Fruit fly (Drosophila melanogaster) whole organism, embryonic: ENCODE data around the gene aln.
A peak's percentile ranks its signal among the peaks of the same experiment; 100 is the strongest.

Experiments
- BEAF-32 ChIP-seq: fragments of 200-800 bp; sonication (Bioruptor generic); optimal IDR thresholded peaks from 3 replicates; lab custom pipeline; 2017; ENCODE audit warnings: missing biosample characterization, missing genetic modification characterization, mild to moderate bottlenecking, moderate library complexity, missing genetic modification reagents
- BtbVII ChIP-seq: fragments of 200-800 bp; sonication (Bioruptor generic); optimal IDR thresholded peaks from 3 replicates; lab custom pipeline; 2017; ENCODE audit warnings: missing biosample characterization, mild to moderate bottlenecking, missing genetic modification characterization
- C15 ChIP-seq: fragments of 200-800 bp; sonication (Bioruptor generic); IDR thresholded peaks from 3 replicates; pipeline ENCODE4 v1.3.6; 2022; ENCODE audit warnings: missing biosample characterization, missing genetic modification characterization
- CG11247 ChIP-seq: fragments of 200-800 bp; sonication (Bioruptor generic); IDR thresholded peaks from 2 replicates; pipeline ENCODE4 v1.3.6; 2022; ENCODE audit warnings: missing biosample characterization, missing genetic modification characterization
- CG11560 ChIP-seq: fragments of 200-800 bp; sonication (Bioruptor generic); IDR thresholded peaks from 3 replicates; pipeline ENCODE4 v1.3.6; 2022; ENCODE audit warnings: missing biosample characterization, missing genetic modification characterization
- CG11696 ChIP-seq: fragments of 200-800 bp; sonication (Bioruptor generic); IDR thresholded peaks from 2 replicates; pipeline ENCODE4 v1.3.6; 2022; ENCODE audit warnings: missing biosample characterization, missing genetic modification characterization
- CG12155 ChIP-seq: fragments of 200-800 bp; sonication (Bioruptor generic); optimal IDR thresholded peaks from 3 replicates; lab custom pipeline; 2016; ENCODE audit warnings: missing biosample characterization, missing genetic modification characterization
- CG12769 ChIP-seq: fragments of 200-800 bp; sonication (Bioruptor generic); optimal IDR thresholded peaks from 2 replicates; lab custom pipeline; 2019; ENCODE audit warnings: missing biosample characterization, mild to moderate bottlenecking, missing genetic modification characterization, moderate library complexity
- CG1603 ChIP-seq: fragments of 200-800 bp; sonication (Bioruptor generic); optimal IDR thresholded peaks from 2 replicates; lab custom pipeline; 2019; ENCODE audit warnings: missing biosample characterization, mild to moderate bottlenecking, missing genetic modification characterization, moderate library complexity
- CG1647 ChIP-seq: fragments of 200-800 bp; sonication (Bioruptor generic); optimal IDR thresholded peaks from 3 replicates; lab custom pipeline; 2016; ENCODE audit warnings: missing biosample characterization, missing genetic modification characterization
- CG16863 ChIP-seq: fragments of 200-800 bp; sonication (Bioruptor generic); optimal IDR thresholded peaks from 3 replicates; lab custom pipeline; 2016; ENCODE audit warnings: missing biosample characterization, missing genetic modification characterization
- CG17328 ChIP-seq: fragments of 200-800 bp; sonication (Bioruptor generic); IDR thresholded peaks from 2 replicates; pipeline ENCODE4 v1.3.6; 2022; ENCODE audit warnings: missing biosample characterization, missing genetic modification characterization
- CG18262 ChIP-seq: fragments of 200-800 bp; optimal IDR thresholded peaks from 3 replicates; lab custom pipeline; 2019; ENCODE audit warnings: missing biosample characterization, mild to moderate bottlenecking, missing genetic modification characterization, moderate library complexity
- CG18764 ChIP-seq: fragments of 200-800 bp; sonication (Bioruptor generic); optimal IDR thresholded peaks from 3 replicates; lab custom pipeline; 2016; ENCODE audit warnings: missing biosample characterization, missing genetic modification characterization
- CG30431 ChIP-seq: fragments of 200-800 bp; sonication (Bioruptor generic); optimal IDR thresholded peaks from 2 replicates; lab custom pipeline; 2017; ENCODE audit warnings: missing biosample characterization, missing genetic modification characterization
- CG3995 ChIP-seq: fragments of 200-800 bp; sonication (Bioruptor generic); optimal IDR thresholded peaks from 3 replicates; lab custom pipeline; 2016; ENCODE audit warnings: missing biosample characterization, missing genetic modification characterization
- CG5245 ChIP-seq: fragments of 200-800 bp; sonication (Bioruptor generic); optimal IDR thresholded peaks from 3 replicates; lab custom pipeline; 2016; ENCODE audit warnings: missing biosample characterization, missing genetic modification characterization
- CG8924 ChIP-seq: fragments of 200-800 bp; optimal IDR thresholded peaks from 3 replicates; lab custom pipeline; 2019; ENCODE audit warnings: missing biosample characterization, mild to moderate bottlenecking, missing genetic modification characterization, moderate library complexity
- CG8944 ChIP-seq: fragments of 200-800 bp; sonication (Bioruptor generic); optimal IDR thresholded peaks from 3 replicates; lab custom pipeline; 2016; ENCODE audit warnings: missing biosample characterization, missing genetic modification characterization
- D19A ChIP-seq: fragments of 200-800 bp; optimal IDR thresholded peaks from 3 replicates; lab custom pipeline; 2019; ENCODE audit warnings: missing biosample characterization, mild to moderate bottlenecking, missing genetic modification characterization, moderate library complexity
- Deaf1 ChIP-seq: fragments of 200-800 bp; optimal IDR thresholded peaks from 3 replicates; lab custom pipeline; 2019; ENCODE audit warnings: missing biosample characterization, mild to moderate bottlenecking, missing genetic modification characterization, moderate library complexity
- GATAe ChIP-seq: fragments of 200-800 bp; sonication (Bioruptor generic); conservative IDR thresholded peaks from 2 replicates; pipeline ENCODE4 v1.3.6; 2022; ENCODE audit warnings: missing biosample characterization, missing genetic modification characterization
- HLH3B ChIP-seq: fragments of 200-800 bp; sonication (Bioruptor generic); IDR thresholded peaks from 2 replicates; pipeline ENCODE4 v1.3.6; 2022; ENCODE audit warnings: missing biosample characterization, missing genetic modification characterization
- HmgZ ChIP-seq: fragments of 200-800 bp; sonication (Bioruptor generic); optimal IDR thresholded peaks from 2 replicates; lab custom pipeline; 2018; ENCODE audit warnings: missing biosample characterization, mild to moderate bottlenecking, missing genetic modification characterization
- MTF-1 ChIP-seq: fragments of 200-800 bp; sonication (Bioruptor generic); optimal IDR thresholded peaks from 2 replicates; lab custom pipeline; 2018; ENCODE audit warnings: missing biosample characterization, mild to moderate bottlenecking, missing genetic modification characterization, borderline replicate concordance
- Mes4 ChIP-seq: fragments of 200-800 bp; sonication (Bioruptor generic); optimal IDR thresholded peaks from 2 replicates; lab custom pipeline; 2016; ENCODE audit warnings: missing biosample characterization, missing genetic modification characterization
- Opbp ChIP-seq: fragments of 200-800 bp; sonication (Bioruptor generic); IDR thresholded peaks from 3 replicates; pipeline ENCODE4 v1.3.6; 2022; ENCODE audit warnings: missing biosample characterization, missing genetic modification characterization; ENCODE audit not compliant: partially characterized antibody
- Pdp1 ChIP-seq, 2 experiments: fragments of 200-800 bp; sonication (Bioruptor generic); optimal IDR thresholded peaks; 3 replicates each; lab custom pipeline; 2016; ENCODE audit warnings: missing biosample characterization in 2 of 2, missing genetic modification characterization in 2 of 2, mild to moderate bottlenecking in 1 of 2, moderate library complexity in 1 of 2
- Rfx ChIP-seq: fragments of 200-800 bp; sonication (Bioruptor generic); IDR thresholded peaks from 2 replicates; pipeline ENCODE4 v1.3.6; 2022; ENCODE audit warnings: missing biosample characterization, missing genetic modification characterization
- YL-1 ChIP-seq: fragments of 200-800 bp; sonication (Bioruptor generic); optimal IDR thresholded peaks from 3 replicates; lab custom pipeline; 2017; ENCODE audit warnings: missing biosample characterization, mild to moderate bottlenecking, missing genetic modification characterization
- abd-A ChIP-seq: fragments of 200-800 bp; sonication (Bioruptor generic); optimal IDR thresholded peaks from 3 replicates; lab custom pipeline; 2019; ENCODE audit warnings: missing biosample characterization, mild to moderate bottlenecking, missing genetic modification characterization, moderate library complexity
- ase ChIP-seq: fragments of 200-800 bp; sonication (Bioruptor generic); IDR thresholded peaks from 3 replicates; pipeline ENCODE4 v1.3.6; 2022; ENCODE audit warnings: missing biosample characterization, missing genetic modification characterization
- br ChIP-seq: fragments of >200 bp; optimal IDR thresholded peaks from 2 replicates; lab custom pipeline; 2017
- btn ChIP-seq: fragments of 200-800 bp; sonication (Bioruptor generic); optimal IDR thresholded peaks from 2 replicates; lab custom pipeline; 2016; ENCODE audit warnings: missing biosample characterization, missing genetic modification characterization
- croc ChIP-seq: fragments of 200-800 bp; sonication (Bioruptor generic); conservative IDR thresholded peaks from 3 replicates; pipeline ENCODE4 v1.3.6; 2022; ENCODE audit warnings: missing biosample characterization, missing genetic modification characterization
- fd3F ChIP-seq: fragments of 200-800 bp; sonication (Bioruptor generic); optimal IDR thresholded peaks from 2 replicates; lab custom pipeline; 2018; ENCODE audit warnings: missing biosample characterization, mild to moderate bottlenecking, missing genetic modification characterization, moderate library complexity
- fd96Cb ChIP-seq: fragments of 200-800 bp; sonication (Bioruptor generic); optimal IDR thresholded peaks from 2 replicates; lab custom pipeline; 2018; ENCODE audit warnings: missing biosample characterization, mild to moderate bottlenecking, missing genetic modification characterization, moderate library complexity
- gce ChIP-seq: fragments of 200-800 bp; sonication (Bioruptor generic); IDR thresholded peaks from 3 replicates; pipeline ENCODE4 v1.3.6; 2022; ENCODE audit warnings: missing biosample characterization, missing genetic modification characterization
- nom ChIP-seq: fragments of 200-800 bp; sonication (Bioruptor generic); optimal IDR thresholded peaks from 2 replicates; lab custom pipeline; 2017; ENCODE audit warnings: missing biosample characterization, missing genetic modification characterization, mild to moderate bottlenecking, moderate library complexity, missing genetic modification reagents
- otp ChIP-seq: fragments of 200-800 bp; sonication (Bioruptor generic); IDR thresholded peaks from 3 replicates; pipeline ENCODE4, ENCODE4 v1.3.6; 2022; ENCODE audit warnings: missing biosample characterization, missing genetic modification characterization
- pan ChIP-seq, 4 experiments: fragments of >200 bp in 3 of 4; fragments of 200-800 bp in 1 of 4; sonication (Bioruptor generic) in 1 of 4; optimal IDR thresholded peaks in 3 of 4; IDR thresholded peaks in 1 of 4; 2 replicates each; pipeline versions ENCODE4 v1.3.6 to Lab custom; 2017 to 2022; ENCODE audit warnings: missing biosample characterization in 2 of 4, missing genetic modification characterization in 2 of 4, mixed read lengths in 1 of 4
- ro ChIP-seq: fragments of 200-800 bp; sonication (Bioruptor generic); IDR thresholded peaks from 2 replicates; pipeline ENCODE4 v1.3.6; 2022; ENCODE audit warnings: missing biosample characterization, missing genetic modification characterization
- seq ChIP-seq: fragments of 200-800 bp; sonication (Bioruptor generic); IDR thresholded peaks from 2 replicates; pipeline ENCODE4 v1.3.6; 2022; ENCODE audit warnings: missing biosample characterization, missing genetic modification characterization
- slp2 ChIP-seq: fragments of 200-800 bp; sonication (Bioruptor generic); optimal IDR thresholded peaks from 2 replicates; lab custom pipeline; 2016; ENCODE audit warnings: missing biosample characterization, missing genetic modification characterization
- sug ChIP-seq: fragments of 200-800 bp; optimal IDR thresholded peaks from 2 replicates; lab custom pipeline; 2019; ENCODE audit warnings: missing biosample characterization, mild to moderate bottlenecking, missing genetic modification characterization, moderate library complexity
- tap ChIP-seq: fragments of 200-800 bp; optimal IDR thresholded peaks from 3 replicates; lab custom pipeline; 2019; ENCODE audit warnings: missing biosample characterization, mild to moderate bottlenecking, missing genetic modification characterization, moderate library complexity
- trh ChIP-seq: fragments of 200-800 bp; sonication (Bioruptor generic); optimal IDR thresholded peaks from 2 replicates; lab custom pipeline; 2016; ENCODE audit warnings: missing biosample characterization, missing genetic modification characterization
- wek ChIP-seq: fragments of 200-800 bp; sonication (Bioruptor generic); optimal IDR thresholded peaks from 3 replicates; lab custom pipeline; 2018; ENCODE audit warnings: missing biosample characterization, mild to moderate bottlenecking, missing genetic modification characterization, moderate library complexity

aln gene

dm6 chr3L:1029610-1030284 lies 36.0 kb downstream of the aln start (continued):
- TF ChIP-seq slp2 (GFP tag; lab: Kevin White, UChicago) = no peak
- no peak for TF ChIP-seq wek (GFP tag; lab: Kevin White, UChicago)
- no peak for TF ChIP-seq ro
- TF ChIP-seq YL-1 (GFP tag; lab: Kevin White, UChicago) = no peak
- TF ChIP-seq CG11560 = no peak
- TF ChIP-seq fd3F (GFP tag; lab: Kevin White, UChicago) = no peak
- no peak for TF ChIP-seq br (lab: Kevin White, UChicago)
- peak; percentile 79 for TF ChIP-seq CG5245 (GFP tag; lab: Kevin White, UChicago)
- 0 out of 2 replicates have a peak, but pooled peaks have one; percentile 12 for TF ChIP-seq seq (GFP tag; lab: Robert Waterston, UW)
- TF ChIP-seq CG18262 (tag; lab: Kevin White, UChicago) = peak; percentile 70
- peak; percentile 42 for TF ChIP-seq CG18764
- TF ChIP-seq Mes4 (GFP tag; lab: Kevin White, UChicago) = peak; percentile 53
- TF ChIP-seq BtbVII (GFP tag; lab: Kevin White, UChicago) = no peak
- peak in 1 of 2 experiments; percentile 52 for TF ChIP-seq Pdp1 (GFP tag; optimal IDR thresholded peaks at IDR 0.05; lab: Kevin White, UChicago)
- TF ChIP-seq trh = no peak
- TF ChIP-seq CG11696 (GFP tag; lab: Robert Waterston, UW) = peak; percentile 32; the same call in 1 of the 2 replicates
- no peak for TF ChIP-seq GATAe (GFP tag; lab: Robert Waterston, UW)
- TF ChIP-seq ase (GFP tag; lab: Robert Waterston, UW) = peak; percentile 42; the same call in 1 of the 3 replicates
- no peak for TF ChIP-seq CG11247 (GFP tag; lab: Robert Waterston, UW)
- TF ChIP-seq CG8944 (GFP tag; lab: Kevin White, UChicago) = peak; percentile 32
- TF ChIP-seq gce (GFP tag; lab: Robert Waterston, UW) = peak; percentile 56; the same call in 1 of the 3 replicates
- peak; percentile 55 for TF ChIP-seq CG16863 (GFP tag; lab: Kevin White, UChicago)
- peak; percentile 83 for TF ChIP-seq HLH3B (GFP tag; lab: Robert Waterston, UW)
- peak; percentile 8 for TF ChIP-seq CG3995 (GFP tag; lab: Kevin White, UChicago)
- TF ChIP-seq CG12155 (GFP tag; lab: Kevin White, UChicago) = peak; percentile 20
- TF ChIP-seq HmgZ (tag; lab: Kevin White, UChicago) = no peak
- no peak for TF ChIP-seq btn (GFP tag; lab: Kevin White, UChicago)
- peak; percentile 30 for TF ChIP-seq CG8924

- TF ChIP-seq CG3995 (GFP tag; lab: Kevin White, UChicago) = no peak
- TF ChIP-seq pan (optimal IDR thresholded peaks at IDR 0.05; lab: Kevin White, UChicago) = no peak
- peak in 1 of 2 experiments; percentile 62 for TF ChIP-seq pan (GFP tag; optimal IDR thresholded peaks at IDR 0.05 in 1 of 2, IDR thresholded peaks at IDR 0.05 in 1 of 2)
- peak; percentile 85 for TF ChIP-seq D19A (tag; lab: Kevin White, UChicago)
- no peak for TF ChIP-seq C15 (GFP tag; lab: Robert Waterston, UW)
- peak; percentile 27 for TF ChIP-seq fd96Cb (tag; lab: Kevin White, UChicago)
- no peak for TF ChIP-seq BEAF-32 (GFP tag; lab: Kevin White, UChicago)
- no peak for TF ChIP-seq croc
- peak; percentile 21 for TF ChIP-seq Deaf1 (tag; lab: Kevin White, UChicago)
- TF ChIP-seq MTF-1 = no peak
- peak; percentile 10 for TF ChIP-seq CG30431 (GFP tag; lab: Kevin White, UChicago)
- TF ChIP-seq CG1603 (tag; lab: Kevin White, UChicago) = peak; percentile 45
- peak; percentile 68 for TF ChIP-seq Rfx
- TF ChIP-seq CG12769 = peak; percentile 73
- TF ChIP-seq CG1647 (GFP tag; lab: Kevin White, UChicago) = no peak
- no peak for TF ChIP-seq Opbp
- TF ChIP-seq abd-A (tag; lab: Kevin White, UChicago) = no peak
- peak; percentile 3 for TF ChIP-seq nom (GFP tag; lab: Kevin White, UChicago)
- peak in 1 of 2 experiments; percentile 45 for TF ChIP-seq Pdp1 (GFP tag; optimal IDR thresholded peaks at IDR 0.05; lab: Kevin White, UChicago)
- TF ChIP-seq tap (tag; lab: Kevin White, UChicago) = peak; percentile 4
- TF ChIP-seq otp (GFP tag; lab: Robert Waterston, UW) = peak; percentile 68; the same call in 2 of the 3 replicates
- peak; percentile 31; the same call in 1 of the 2 replicates for TF ChIP-seq CG17328 (GFP tag; lab: Robert Waterston, UW)
- peak; percentile 98 for TF ChIP-seq sug (tag; lab: Kevin White, UChicago)
Measured at dm6 chr3L:1030908-1031545, 37.2 kb downstream of the aln start.
